Fruit fly (Drosophila melanogaster) whole organism, pupa: ENCODE data around the gene MSBP.

Experiments used
- CG10348 ChIP-seq: fragments of 200-800 bp; sonication (Bioruptor generic); IDR thresholded peaks from 2 replicates; pipeline ENCODE4 v1.3.6; 2022; ENCODE audit warnings: missing biosample characterization, missing genetic modification characterization
- CG12605 ChIP-seq: fragments of 200-800 bp; sonication (Bioruptor generic); IDR thresholded peaks from 2 replicates; pipeline ENCODE4 v1.3.6; 2022; ENCODE audit warnings: missing biosample characterization, missing genetic modification characterization
- CG13204 ChIP-seq: fragments of 200-800 bp; sonication (Bioruptor generic); optimal IDR thresholded peaks from 2 replicates; lab custom pipeline; 2018; ENCODE audit warnings: missing biosample characterization, mild to moderate bottlenecking, missing genetic modification characterization, moderate library complexity
- CG14655 ChIP-seq: fragments of 200-800 bp; sonication (Bioruptor generic); optimal IDR thresholded peaks from 3 replicates; lab custom pipeline; 2017; ENCODE audit warnings: mild to moderate bottlenecking, missing biosample characterization, missing genetic modification reagents, missing genetic modification characterization
- CG17806 ChIP-seq: fragments of 200-800 bp; sonication (Bioruptor generic); optimal IDR thresholded peaks from 2 replicates; lab custom pipeline; 2018; ENCODE audit warnings: missing biosample characterization, mild to moderate bottlenecking, missing genetic modification characterization, moderate library complexity
- CG34367 ChIP-seq: fragments of 200-800 bp; sonication (Bioruptor generic); optimal IDR thresholded peaks from 2 replicates; lab custom pipeline; 2018; ENCODE audit warnings: missing biosample characterization, mild to moderate bottlenecking, missing genetic modification characterization
- CG4496 ChIP-seq: fragments of 200-800 bp; sonication (Bioruptor generic); IDR thresholded peaks from 3 replicates; pipeline ENCODE4 v1.3.6; 2022; ENCODE audit warnings: missing biosample characterization, missing genetic modification characterization
- CG8159 ChIP-seq: fragments of 200-800 bp; sonication (Bioruptor generic); optimal IDR thresholded peaks from 3 replicates; lab custom pipeline; 2018; ENCODE audit warnings: missing biosample characterization, mild to moderate bottlenecking, missing genetic modification characterization, moderate library complexity
- CG8301 ChIP-seq: fragments of 200-800 bp; sonication (Bioruptor generic); optimal IDR thresholded peaks from 2 replicates; lab custom pipeline; 2018; ENCODE audit warnings: missing biosample characterization, mild to moderate bottlenecking, missing genetic modification characterization
- CG9948 ChIP-seq: fragments of 200-800 bp; sonication (Bioruptor generic); optimal IDR thresholded peaks from 2 replicates; lab custom pipeline; 2018; ENCODE audit warnings: missing biosample characterization, mild to moderate bottlenecking, missing genetic modification characterization, moderate library complexity
- EcR ChIP-seq: fragments of 200-800 bp; sonication (Bioruptor generic); optimal IDR thresholded peaks from 3 replicates; lab custom pipeline; 2019; ENCODE audit warnings: missing biosample characterization, missing genetic modification characterization, mild to moderate bottlenecking, moderate library complexity, missing genetic modification reagents
- Ets98B ChIP-seq: fragments of 200-800 bp; sonication (Bioruptor generic); IDR thresholded peaks from 2 replicates; pipeline ENCODE4 v1.3.6; 2022; ENCODE audit warnings: missing biosample characterization, missing genetic modification characterization
- fd96Ca ChIP-seq: fragments of 200-800 bp; sonication (Bioruptor generic); IDR thresholded peaks from 3 replicates; pipeline ENCODE4 v1.3.6; 2022; ENCODE audit warnings: missing biosample characterization, missing genetic modification characterization

- TF ChIP-seq CG14655 = no peak
- TF ChIP-seq CG34367 (tag; lab: Kevin White, UChicago) = no peak
- TF ChIP-seq EcR = peak; percentile 50
- no peak for TF ChIP-seq CG12605 (GFP tag; lab: Robert Waterston, UW)
- TF ChIP-seq CG8301 = no peak
- TF ChIP-seq CG13204 (GFP tag; lab: Kevin White, UChicago) = no peak
- no peak for TF ChIP-seq CG10348 (GFP tag; lab: Robert Waterston, UW)
- no peak for TF ChIP-seq CG9948 (tag; lab: Kevin White, UChicago)
- no peak for TF ChIP-seq CG4496
- TF ChIP-seq fd96Ca = no peak
- TF ChIP-seq CG8159 (tag; lab: Kevin White, UChicago) = no peak
- TF ChIP-seq CG17806 = no peak
- no peak for TF ChIP-seq Ets98B
These were observed 15.5 kb downstream of the MSBP start for dm6 chrX:15874437-15874836.
